Worm (Caenorhabditis elegans) whole organism, L2 larva: ENCODE data around the gene nstp-8.

Experiments used
- elt-1 ChIP-seq: fragments of 150-350 bp; optimal IDR thresholded peaks from 2 replicates; lab custom pipeline; 2014; ENCODE audit warnings: missing biosample characterization, missing genetic modification characterization
- fos-1 ChIP-seq: fragments of 150-350 bp; optimal IDR thresholded peaks from 2 replicates; lab custom pipeline; 2014; ENCODE audit warnings: missing biosample characterization, missing genetic modification characterization
- lin-13 ChIP-seq: fragments of 150-350 bp; optimal IDR thresholded peaks from 2 replicates; lab custom pipeline; 2014; ENCODE audit warnings: missing biosample characterization, missing genetic modification reagents, missing genetic modification characterization
- lsy-2 ChIP-seq, 2 experiments: fragments of 150-350 bp in 1 of 2; sonication (generic microtip) in 1 of 2; optimal IDR thresholded peaks; 2 replicates each; lab custom pipeline; 2014 to 2017; ENCODE audit warnings: missing biosample characterization in 2 of 2, missing genetic modification characterization in 2 of 2
- mbf-1 ChIP-seq: sonication (generic microtip); optimal IDR thresholded peaks from 2 replicates; lab custom pipeline; 2017; ENCODE audit warnings: missing biosample characterization, missing genetic modification characterization
- mdl-1 ChIP-seq, 2 experiments: fragments of 150-350 bp in 1 of 2; sonication (generic microtip) in 1 of 2; optimal IDR thresholded peaks; 2 replicates each; lab custom pipeline; 2017; ENCODE audit warnings: missing biosample characterization in 2 of 2, missing genetic modification characterization in 2 of 2
- snpc-4 ChIP-seq: fragments of 150-350 bp; optimal IDR thresholded peaks from 2 replicates; lab custom pipeline; 2014; ENCODE audit warnings: missing biosample characterization, missing genetic modification characterization
- unc-39 ChIP-seq: fragments of 150-350 bp; optimal IDR thresholded peaks from 2 replicates; lab custom pipeline; 2014; ENCODE audit warnings: missing biosample characterization, missing genetic modification characterization
- ztf-1 ChIP-seq: fragments of 200-800 bp; sonication (Bioruptor generic); conservative IDR thresholded peaks from 2 replicates; pipeline ENCODE4 v1.3.6; 2022; ENCODE audit warnings: missing genetic modification characterization, missing compliant biosample characterization

- TF ChIP-seq elt-1 (tag; lab: Kevin White, UChicago) (no peak), lsy-2 (tag; optimal IDR thresholded peaks at IDR 0.05; lab: Kevin White, UChicago) (no peak), mdl-1 (tag; optimal IDR thresholded peaks at IDR 0.05; lab: Kevin White, UChicago) (no peak), unc-39 (no peak), snpc-4 (tag; lab: Kevin White, UChicago) (no peak), fos-1 (tag; lab: Kevin White, UChicago) (no peak), ztf-1 (GFP tag; lab: Robert Waterston, UW) (no peak), lin-13 (GFP tag; lab: Kevin White, UChicago) (no peak), mbf-1 (no peak)
Observed at ce11 chrV:2228781-2229180, 13.3 kb downstream of the nstp-8 start, which contains the start of gene nhr-126.
